Fruit fly (Drosophila melanogaster) whole organism, pupa: Measurements from ENCODE around the gene CG9270.

Experiments
- CG13204 ChIP-seq: fragments of 200-800 bp; sonication (Bioruptor generic); optimal IDR thresholded peaks from 2 replicates; lab custom pipeline; 2018; ENCODE audit warnings: missing biosample characterization, mild to moderate bottlenecking, missing genetic modification characterization, moderate library complexity
- CG32121 ChIP-seq: fragments of 200-800 bp; sonication (Bioruptor generic); IDR thresholded peaks from 2 replicates; pipeline ENCODE4 v1.3.6; 2022; ENCODE audit warnings: missing biosample characterization, missing genetic modification characterization
- CG34367 ChIP-seq: fragments of 200-800 bp; sonication (Bioruptor generic); optimal IDR thresholded peaks from 2 replicates; lab custom pipeline; 2018; ENCODE audit warnings: missing biosample characterization, mild to moderate bottlenecking, missing genetic modification characterization
- CG8301 ChIP-seq: fragments of 200-800 bp; sonication (Bioruptor generic); optimal IDR thresholded peaks from 2 replicates; lab custom pipeline; 2018; ENCODE audit warnings: missing biosample characterization, mild to moderate bottlenecking, missing genetic modification characterization
- Pif1A ChIP-seq: fragments of 200-800 bp; sonication (Bioruptor generic); optimal IDR thresholded peaks from 3 replicates; lab custom pipeline; 2016; ENCODE audit warnings: missing biosample characterization, missing genetic modification characterization

DNA sequence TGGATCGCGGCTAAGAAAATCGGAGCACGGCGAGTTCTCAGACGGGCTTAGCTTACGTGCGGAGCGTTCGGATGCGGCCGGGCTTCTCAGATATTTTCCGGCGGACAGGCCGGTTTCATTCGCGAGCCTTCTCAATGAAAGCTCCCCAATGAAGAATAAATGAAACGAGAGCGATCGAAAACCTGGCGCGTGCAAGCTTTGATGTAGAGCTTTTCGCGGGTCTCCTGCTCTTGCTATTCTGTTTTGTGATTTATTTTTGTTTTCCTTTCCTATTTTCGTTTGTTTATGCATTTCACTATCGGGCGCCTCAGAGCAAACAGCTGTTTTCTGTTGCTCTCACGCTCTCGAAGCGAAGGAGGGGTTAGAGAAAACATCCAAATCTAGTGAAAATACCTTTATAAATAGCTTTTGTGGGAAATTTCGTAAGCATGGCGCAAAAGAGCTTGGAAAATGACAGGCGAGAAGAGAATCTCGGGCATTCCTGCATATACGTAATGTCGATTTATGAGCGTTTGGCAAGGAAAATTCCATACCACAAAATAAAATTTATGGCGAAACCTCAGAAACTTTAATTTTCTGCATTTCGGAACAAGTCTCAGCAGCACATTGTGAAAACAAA lies 47.9 kb downstream of the CG9270 start:
- TF ChIP-seq CG34367, result no peak
- no peak for TF ChIP-seq CG32121 (GFP tag; lab: Robert Waterston, UW)
- no peak for TF ChIP-seq CG13204 (GFP tag; lab: Kevin White, UChicago)
- no peak for TF ChIP-seq CG8301 (tag; lab: Kevin White, UChicago)
- no peak for TF ChIP-seq Pif1A (GFP tag; lab: Kevin White, UChicago)
